Worm (Caenorhabditis elegans) whole organism, L4 larva: ENCODE measurements around the gene mrpl-53.

Experiments used
- F10B5.3 ChIP-seq: sonication (generic microtip); optimal IDR thresholded peaks from 2 replicates; lab custom pipeline; 2016; ENCODE audit warnings: mild to moderate bottlenecking, missing genetic modification characterization, missing compliant biosample characterization
- F26F4.8 ChIP-seq: fragments of 200-800 bp; sonication (Bioruptor generic); conservative IDR thresholded peaks from 2 replicates; pipeline ENCODE4 v1.3.6; 2022; ENCODE audit warnings: missing genetic modification characterization, missing compliant biosample characterization
- F49E8.2 ChIP-seq: sonication (generic microtip); optimal IDR thresholded peaks from 2 replicates; lab custom pipeline; 2016; ENCODE audit warnings: missing compliant biosample characterization, mild to moderate bottlenecking, missing genetic modification characterization, borderline replicate concordance
- Y48G9A.11 ChIP-seq: fragments of 200-800 bp; sonication (Bioruptor generic); IDR thresholded peaks from 2 replicates; pipeline ENCODE4 v1.3.6; 2022; ENCODE audit warnings: missing genetic modification reagents, missing genetic modification characterization, missing compliant biosample characterization
- ZK337.2 ChIP-seq: fragments of 200-800 bp; sonication (Bioruptor generic); IDR thresholded peaks from 2 replicates; pipeline ENCODE4 v1.3.6; 2022; ENCODE audit warnings: missing genetic modification reagents, missing genetic modification characterization, missing compliant biosample characterization
- aly-2 ChIP-seq: sonication (generic microtip); optimal IDR thresholded peaks from 2 replicates; lab custom pipeline; 2018; ENCODE audit warnings: missing biosample characterization, missing genetic modification characterization
- attf-4 ChIP-seq: sonication (generic microtip); optimal IDR thresholded peaks from 3 replicates; lab custom pipeline; 2017; ENCODE audit warnings: missing biosample characterization, missing genetic modification characterization
- ceh-32 ChIP-seq: sonication (generic microtip); optimal IDR thresholded peaks from 2 replicates; lab custom pipeline; 2016; ENCODE audit warnings: mild to moderate bottlenecking, missing genetic modification characterization, missing compliant biosample characterization; ENCODE audit not compliant: poor library complexity
- ceh-44 ChIP-seq: fragments of 200-800 bp; sonication (Bioruptor generic); IDR thresholded peaks from 2 replicates; pipeline ENCODE4 v1.3.6; 2022; ENCODE audit warnings: missing genetic modification reagents, missing genetic modification characterization, missing compliant biosample characterization
- ceh-82 ChIP-seq: sonication (generic microtip); optimal IDR thresholded peaks from 2 replicates; lab custom pipeline; 2017; ENCODE audit warnings: missing biosample characterization, missing genetic modification characterization
- cey-2 ChIP-seq: sonication (generic microtip); optimal IDR thresholded peaks from 3 replicates; lab custom pipeline; 2017; ENCODE audit warnings: missing genetic modification characterization, mild to moderate bottlenecking, missing compliant biosample characterization, antibody characterized with exemption, borderline replicate concordance; ENCODE audit not compliant: insufficient read depth
- ctbp-1 ChIP-seq: fragments of 200-800 bp; sonication (Bioruptor generic); IDR thresholded peaks from 2 replicates; pipeline ENCODE4 v1.3.6; 2022; ENCODE audit warnings: missing genetic modification reagents, missing genetic modification characterization, missing compliant biosample characterization
- daf-16 ChIP-seq, 3 experiments: sonication (generic microtip); optimal IDR thresholded peaks; 2 replicates each; lab custom pipeline; 2016 to 2017; ENCODE audit warnings: missing genetic modification characterization in 3 of 3, missing genetic modification reagents in 3 of 3, mild to moderate bottlenecking in 2 of 3, missing compliant biosample characterization in 2 of 3, missing biosample characterization in 1 of 3, moderate library complexity in 1 of 3
- dmd-6 ChIP-seq: fragments of 200-800 bp; sonication (Bioruptor generic); IDR thresholded peaks from 2 replicates; pipeline ENCODE4 v1.3.6; 2022; ENCODE audit warnings: missing genetic modification reagents, missing genetic modification characterization, missing compliant biosample characterization
- egl-27 ChIP-seq: sonication (generic microtip); optimal IDR thresholded peaks from 3 replicates; lab custom pipeline; 2017; ENCODE audit warnings: missing biosample characterization, missing genetic modification reagents, missing genetic modification characterization
- fkh-10 ChIP-seq: fragments of 150-350 bp; optimal IDR thresholded peaks from 2 replicates; lab custom pipeline; 2014; ENCODE audit warnings: missing biosample characterization, missing genetic modification reagents, missing genetic modification characterization
- fos-1 ChIP-seq: fragments of 150-350 bp; optimal IDR thresholded peaks from 2 replicates; lab custom pipeline; 2014; ENCODE audit warnings: missing biosample characterization, missing genetic modification characterization
- gei-8 ChIP-seq: fragments of 200-800 bp; sonication (Bioruptor generic); optimal IDR thresholded peaks from 2 replicates; lab custom pipeline; 2018; ENCODE audit warnings: mild to moderate bottlenecking, missing genetic modification characterization, missing compliant biosample characterization
- hif-1 ChIP-seq, 2 experiments: sonication (generic microtip); optimal IDR thresholded peaks; 2 replicates each; lab custom pipeline; 2016 to 2017; ENCODE audit warnings: missing compliant biosample characterization in 2 of 2, missing genetic modification characterization in 2 of 2, missing genetic modification reagents in 2 of 2, missing genotype in 2 of 2, mild to moderate bottlenecking in 1 of 2
- hlh-30 ChIP-seq: sonication (generic microtip); optimal IDR thresholded peaks from 2 replicates; lab custom pipeline; 2017; ENCODE audit warnings: antibody characterized with exemption, mild to moderate bottlenecking, missing genetic modification characterization, missing compliant biosample characterization; ENCODE audit not compliant: insufficient read depth
- jun-1 ChIP-seq: fragments of 150-350 bp; optimal IDR thresholded peaks from 2 replicates; lab custom pipeline; 2014; ENCODE audit warnings: missing biosample characterization, missing genetic modification reagents, missing genetic modification characterization
- lin-1 ChIP-seq: fragments of 200-800 bp; sonication (Bioruptor generic); IDR thresholded peaks from 2 replicates; pipeline ENCODE4 v1.3.6; 2022; ENCODE audit warnings: missing genetic modification reagents, missing genetic modification characterization, missing compliant biosample characterization
- lin-13 ChIP-seq: fragments of 150-350 bp; optimal IDR thresholded peaks from 2 replicates; lab custom pipeline; 2014; ENCODE audit warnings: missing biosample characterization, missing genetic modification reagents, missing genetic modification characterization
- lin-29 ChIP-seq: fragments of 200-800 bp; sonication (Bioruptor generic); IDR thresholded peaks from 2 replicates; pipeline ENCODE4 v1.3.6; 2022; ENCODE audit warnings: missing genetic modification reagents, missing genetic modification characterization, missing compliant biosample characterization
- lin-38 ChIP-seq: fragments of 200-800 bp; sonication (Bioruptor generic); IDR thresholded peaks from 2 replicates; pipeline ENCODE4 v1.3.6; 2022; ENCODE audit warnings: missing genetic modification reagents, missing genetic modification characterization, missing compliant biosample characterization
- lin-39 ChIP-seq: fragments of 150-350 bp; optimal IDR thresholded peaks from 2 replicates; lab custom pipeline; 2014; ENCODE audit warnings: missing biosample characterization, missing genetic modification reagents, missing genetic modification characterization
- lir-3 ChIP-seq: sonication (generic microtip); optimal IDR thresholded peaks from 2 replicates; lab custom pipeline; 2016; ENCODE audit warnings: mild to moderate bottlenecking, missing genetic modification characterization, missing compliant biosample characterization
- lsy-2 ChIP-seq, 2 experiments: fragments of 150-350 bp in 1 of 2; sonication (generic microtip) in 1 of 2; optimal IDR thresholded peaks; 2 replicates each; lab custom pipeline; 2014 to 2017; ENCODE audit warnings: missing biosample characterization in 2 of 2, missing genetic modification characterization in 2 of 2
- mdl-1 ChIP-seq, 2 experiments: fragments of 150-350 bp in 1 of 2; sonication (generic microtip) in 1 of 2; optimal IDR thresholded peaks; 2 replicates each; lab custom pipeline; 2014 to 2017; ENCODE audit warnings: missing biosample characterization in 2 of 2, missing genetic modification characterization in 2 of 2
- mdt-29 ChIP-seq: fragments of 200-800 bp; sonication (Bioruptor generic); IDR thresholded peaks from 2 replicates; pipeline ENCODE4 v1.3.6; 2022; ENCODE audit warnings: missing genetic modification reagents, missing genetic modification characterization, missing compliant biosample characterization
- mes-2 ChIP-seq: sonication (generic microtip); optimal IDR thresholded peaks from 2 replicates; lab custom pipeline; 2016; ENCODE audit warnings: missing genotype, mild to moderate bottlenecking, missing genetic modification characterization, missing compliant biosample characterization; ENCODE audit not compliant: poor library complexity, severe bottlenecking
- mxl-3 ChIP-seq: fragments of 200-800 bp; sonication (Bioruptor generic); optimal IDR thresholded peaks from 2 replicates; lab custom pipeline; 2018; ENCODE audit warnings: mild to moderate bottlenecking, missing genetic modification characterization, missing compliant biosample characterization
- nhr-10 ChIP-seq: fragments of 150-350 bp; optimal IDR thresholded peaks from 2 replicates; lab custom pipeline; 2014; ENCODE audit warnings: missing biosample characterization, missing genetic modification characterization
- nhr-11 ChIP-seq: fragments of 150-350 bp; optimal IDR thresholded peaks from 2 replicates; lab custom pipeline; 2014; ENCODE audit warnings: missing biosample characterization, missing genetic modification characterization
- nhr-237 ChIP-seq: sonication (generic microtip); optimal IDR thresholded peaks from 2 replicates; lab custom pipeline; 2017; ENCODE audit warnings: missing biosample characterization, missing genetic modification characterization
- nhr-48 ChIP-seq: sonication (generic microtip); optimal IDR thresholded peaks from 2 replicates; lab custom pipeline; 2016; ENCODE audit warnings: mild to moderate bottlenecking, missing genetic modification characterization, missing compliant biosample characterization
- nhr-76 ChIP-seq: fragments of 150-350 bp; optimal IDR thresholded peaks from 2 replicates; lab custom pipeline; 2014; ENCODE audit warnings: missing biosample characterization, missing genetic modification characterization
- pqm-1 ChIP-seq: sonication (generic microtip); optimal IDR thresholded peaks from 2 replicates; lab custom pipeline; 2017; ENCODE audit warnings: missing biosample characterization, missing genetic modification characterization
- saeg-2 ChIP-seq: fragments of 200-800 bp; sonication (Bioruptor generic); IDR thresholded peaks from 2 replicates; pipeline ENCODE4 v1.3.6; 2022; ENCODE audit warnings: missing genetic modification reagents, missing genetic modification characterization, missing compliant biosample characterization
- snpc-4 ChIP-seq: fragments of 150-350 bp; optimal IDR thresholded peaks from 2 replicates; lab custom pipeline; 2014; ENCODE audit warnings: missing biosample characterization, missing genetic modification characterization
- spr-1 ChIP-seq: sonication (generic microtip); optimal IDR thresholded peaks from 2 replicates; lab custom pipeline; 2016; ENCODE audit warnings: mild to moderate bottlenecking, missing genetic modification characterization, missing compliant biosample characterization
- spr-3 ChIP-seq: fragments of 200-800 bp; sonication (Bioruptor generic); optimal IDR thresholded peaks from 2 replicates; lab custom pipeline; 2018; ENCODE audit warnings: mild to moderate bottlenecking, missing genetic modification characterization, missing compliant biosample characterization
- tag-97 ChIP-seq: fragments of 200-800 bp; sonication (Bioruptor generic); IDR thresholded peaks from 2 replicates; pipeline ENCODE4 v1.3.6; 2022; ENCODE audit warnings: missing genetic modification characterization, missing compliant biosample characterization
- tra-1 ChIP-seq: fragments of 200-800 bp; sonication (Bioruptor generic); IDR thresholded peaks from 2 replicates; pipeline ENCODE4 v1.3.6; 2022; ENCODE audit warnings: missing genetic modification reagents, missing genetic modification characterization, missing compliant biosample characterization
- unc-130 ChIP-seq: sonication (generic microtip); optimal IDR thresholded peaks from 2 replicates; lab custom pipeline; 2016; ENCODE audit warnings: missing genetic modification reagents, missing genetic modification characterization, missing compliant biosample characterization
- unc-39 ChIP-seq: sonication (generic microtip); optimal IDR thresholded peaks from 2 replicates; lab custom pipeline; 2017; ENCODE audit warnings: missing biosample characterization, missing genetic modification characterization
- zfp-2 ChIP-seq: sonication (generic microtip); optimal IDR thresholded peaks from 2 replicates; lab custom pipeline; 2016; ENCODE audit warnings: mild to moderate bottlenecking, missing genetic modification characterization, missing compliant biosample characterization
- zfp-3 ChIP-seq: fragments of 200-800 bp; sonication (Bioruptor generic); conservative IDR thresholded peaks from 2 replicates; pipeline ENCODE4 v1.3.6; 2022; ENCODE audit warnings: missing genetic modification reagents, missing genetic modification characterization, missing compliant biosample characterization
- zip-11 ChIP-seq: fragments of 200-800 bp; sonication (Bioruptor generic); IDR thresholded peaks from 2 replicates; pipeline ENCODE4 v1.3.6; 2022; ENCODE audit warnings: missing genetic modification characterization, missing compliant biosample characterization
- zip-2 ChIP-seq: fragments of 150-350 bp; optimal IDR thresholded peaks from 2 replicates; lab custom pipeline; 2014; ENCODE audit warnings: missing biosample characterization, missing genetic modification characterization
- ztf-11 ChIP-seq: fragments of 150-350 bp; optimal IDR thresholded peaks from 2 replicates; lab custom pipeline; 2014; ENCODE audit warnings: missing biosample characterization, missing genetic modification characterization

mrpl-53 gene

DNA sequence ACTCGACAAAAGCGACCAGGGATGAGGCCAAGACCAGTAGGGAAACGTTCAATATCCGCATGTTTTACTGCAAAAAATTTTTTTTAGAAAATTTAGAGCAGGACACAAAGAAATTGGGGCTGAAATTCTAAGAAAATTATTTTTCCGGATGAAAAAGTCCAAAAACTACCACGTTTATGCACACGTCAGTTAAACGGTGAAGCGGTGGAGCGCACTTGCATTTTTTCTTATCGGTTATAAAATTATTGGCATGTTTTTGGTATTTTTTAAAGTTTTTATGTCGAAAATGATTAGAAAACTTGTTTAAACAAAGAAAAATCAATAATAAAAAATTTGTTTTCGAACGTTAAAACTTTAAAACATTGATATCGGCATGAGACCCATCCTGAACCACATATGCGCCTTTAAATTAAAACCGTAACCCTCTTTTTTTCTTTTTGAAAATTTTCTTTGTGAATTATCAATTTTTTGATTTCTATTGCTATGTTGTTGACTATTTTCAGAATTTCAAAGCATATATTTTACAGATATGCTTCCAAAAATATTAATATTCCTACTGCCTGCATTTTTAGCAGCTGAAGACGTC lies 26.8 kb downstream of the mrpl-53 start, which contains the start of the genes dnj-20 and ZK1307.8:
Gene dnj-20 (minus strand): TSS at position 67 of the 586 bp plus-strand sequence.
Gene ZK1307.8 (plus strand): TSS at position 504 of the 586 bp plus-strand sequence.
- TF ChIP-seq mes-2 (tag; lab: Kevin White, UChicago) = peak; percentile 40
- TF ChIP-seq lsy-2 (tag; optimal IDR thresholded peaks at IDR 0.05; lab: Kevin White, UChicago) = peak in 1 of 2 experiments; percentile 56
- no peak for TF ChIP-seq spr-3 (GFP tag; lab: Kevin White, UChicago)
- no peak for TF ChIP-seq attf-4 (tag; lab: Kevin White, UChicago)
- TF ChIP-seq nhr-237 (tag; lab: Kevin White, UChicago) = no peak
- no peak for TF ChIP-seq zip-2 (tag; lab: Kevin White, UChicago)
- TF ChIP-seq Y48G9A.11 (GFP tag; lab: Robert Waterston, UW) = no peak
- no peak for TF ChIP-seq lin-1 (GFP tag; lab: Robert Waterston, UW)
- TF ChIP-seq zip-11 (GFP tag; lab: Robert Waterston, UW) = no peak
- no peak for TF ChIP-seq unc-39
- no peak for TF ChIP-seq fkh-10 (GFP tag; lab: Kevin White, UChicago)
- TF ChIP-seq nhr-10 (tag; lab: Kevin White, UChicago) = no peak
- TF ChIP-seq nhr-76 (tag; lab: Kevin White, UChicago) = no peak
- no peak for TF ChIP-seq ceh-44 (GFP tag; lab: Robert Waterston, UW)
- TF ChIP-seq mxl-3 (GFP tag; lab: Kevin White, UChicago) = peak; percentile 5
- no peak for TF ChIP-seq mdl-1 (tag; optimal IDR thresholded peaks at IDR 0.05; lab: Kevin White, UChicago)
- no peak for TF ChIP-seq zfp-2 (tag; lab: Kevin White, UChicago)
- no peak for TF ChIP-seq mdt-29
- TF ChIP-seq tra-1 (GFP tag; lab: Robert Waterston, UW) = no peak
- no peak for TF ChIP-seq jun-1 (tag; lab: Kevin White, UChicago)
- peak; percentile 23 for TF ChIP-seq nhr-11 (tag; lab: Kevin White, UChicago)
- no peak for TF ChIP-seq saeg-2 (GFP tag; lab: Robert Waterston, UW)
- no peak for TF ChIP-seq daf-16 (GFP tag; optimal IDR thresholded peaks at IDR 0.05; lab: Kevin White, UChicago)
- TF ChIP-seq daf-16 (tag; optimal IDR thresholded peaks at IDR 0.05; lab: Kevin White, UChicago) = peak; percentile 63
- no peak for TF ChIP-seq ctbp-1
- no peak for TF ChIP-seq aly-2 (tag; lab: Kevin White, UChicago)
- TF ChIP-seq lin-38 (GFP tag; lab: Robert Waterston, UW) = peak; percentile 73
- no peak for TF ChIP-seq lin-39
- no peak for TF ChIP-seq lin-29 (GFP tag; lab: Robert Waterston, UW)
- TF ChIP-seq cey-2 = no peak
- no peak for TF ChIP-seq lin-13
- TF ChIP-seq spr-1 (tag; lab: Kevin White, UChicago) = no peak
- no peak for TF ChIP-seq hif-1 (tag; optimal IDR thresholded peaks at IDR 0.05; lab: Kevin White, UChicago)
- TF ChIP-seq F49E8.2 = no peak
- TF ChIP-seq dmd-6 (GFP tag; lab: Robert Waterston, UW) = no peak
- no peak for TF ChIP-seq snpc-4
- no peak for TF ChIP-seq ztf-11 (tag; lab: Kevin White, UChicago)
- TF ChIP-seq pqm-1 = peak; percentile 25
- no peak for TF ChIP-seq nhr-48 (tag; lab: Kevin White, UChicago)
- no peak for TF ChIP-seq gei-8 (GFP tag; lab: Kevin White, UChicago)
- TF ChIP-seq F10B5.3 (tag; lab: Kevin White, UChicago) = no peak
- peak; percentile 1 for TF ChIP-seq hlh-30
- TF ChIP-seq ceh-82 (tag; lab: Kevin White, UChicago) = no peak
- TF ChIP-seq zfp-3 (GFP tag; lab: Robert Waterston, UW) = no peak
- no peak for TF ChIP-seq lir-3 (tag; lab: Kevin White, UChicago)
- no peak for TF ChIP-seq unc-130
- no peak for TF ChIP-seq fos-1 (tag; lab: Kevin White, UChicago)
- TF ChIP-seq ZK337.2 (GFP tag; lab: Robert Waterston, UW) = no peak
- no peak for TF ChIP-seq F26F4.8 (GFP tag; lab: Robert Waterston, UW)
- no peak for TF ChIP-seq egl-27
- TF ChIP-seq tag-97 = no peak
- TF ChIP-seq ceh-32 (tag; lab: Kevin White, UChicago) = no peak
